Worm (Caenorhabditis elegans) whole organism, L3 larva: Measurements from ENCODE around the gene srh-180.

ENCODE experiments used
- ceh-9 ChIP-seq: sonication (generic microtip); optimal IDR thresholded peaks from 2 replicates; lab custom pipeline; 2018; ENCODE audit warnings: missing biosample characterization, missing genetic modification characterization
- elt-1 ChIP-seq: fragments of 150-350 bp; optimal IDR thresholded peaks from 2 replicates; lab custom pipeline; 2014; ENCODE audit warnings: missing biosample characterization, missing genetic modification characterization
- elt-3 ChIP-seq, 3 experiments: fragments of 150-350 bp in 1 of 3; sonication (generic microtip) in 2 of 3; optimal IDR thresholded peaks; 2 replicates in 2 of 3; 4 replicates in 1 of 3; lab custom pipeline; 2014 to 2017; ENCODE audit warnings: missing biosample characterization in 3 of 3, missing genetic modification characterization in 3 of 3
- pha-4 ChIP-seq: fragments of 150-350 bp; optimal IDR thresholded peaks from 2 replicates; lab custom pipeline; 2014; ENCODE audit warnings: missing biosample characterization, missing genetic modification reagents, missing genetic modification characterization
- tbx-2 ChIP-seq: sonication (generic microtip); optimal IDR thresholded peaks from 2 replicates; lab custom pipeline; 2016; ENCODE audit warnings: mild to moderate bottlenecking, missing genetic modification characterization, missing compliant biosample characterization
- zag-1 ChIP-seq: fragments of 150-350 bp; optimal IDR thresholded peaks from 2 replicates; lab custom pipeline; 2014; ENCODE audit warnings: missing biosample characterization, missing genetic modification characterization

ce11 chrV:16271121-16271520, 46.2 kb upstream of the srh-180 start, which contains the start of gene T13F3.6:
- no peak for TF ChIP-seq tbx-2 (tag; lab: Kevin White, UChicago)
- TF ChIP-seq elt-3 (tag; optimal IDR thresholded peaks at IDR 0.05; lab: Kevin White, UChicago): no peak
- no peak for TF ChIP-seq zag-1 (tag; lab: Kevin White, UChicago)
- TF ChIP-seq ceh-9 (tag; lab: Kevin White, UChicago): no peak
- TF ChIP-seq elt-1 (tag; lab: Kevin White, UChicago): no peak
- no peak for TF ChIP-seq pha-4 (tag; lab: Kevin White, UChicago)
